Worm (Caenorhabditis elegans): ENCODE measurements around the gene C01B10.7.
"Not testable (repeated sequence)": the region's sequence is repeated elsewhere in the genome, so short reads cannot be mapped to it uniquely, and the experiment has no call there.

Gene C01B10.7

DNA sequence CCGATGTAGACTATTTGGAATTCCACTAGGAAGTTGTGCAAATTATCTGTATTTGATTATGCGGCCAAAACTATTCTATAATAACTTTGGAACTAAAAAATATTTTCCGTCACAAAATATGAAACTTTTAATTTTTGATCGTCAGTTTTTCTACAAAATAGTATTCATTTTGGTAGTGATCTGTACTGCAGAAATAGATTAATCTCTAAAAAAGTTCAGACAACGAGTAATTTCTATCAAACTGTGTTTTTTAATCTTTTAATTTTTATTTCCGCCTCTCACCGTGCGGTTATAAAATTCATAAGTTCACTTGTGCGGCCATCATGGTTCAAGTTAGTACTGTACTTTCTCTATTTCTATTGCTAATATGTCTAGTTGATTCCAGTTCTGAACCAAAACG, at the start of gene C01B10.7:
C01B10.7 (plus strand) TSS at position 301 of the 400 bp plus-strand sequence.
- TF ChIP-seq rpc-1 (optimal IDR thresholded peaks at IDR 0.05) (no peak), rpc-1 (tag; optimal IDR thresholded peaks at IDR 0.05) (no peak)

DNA sequence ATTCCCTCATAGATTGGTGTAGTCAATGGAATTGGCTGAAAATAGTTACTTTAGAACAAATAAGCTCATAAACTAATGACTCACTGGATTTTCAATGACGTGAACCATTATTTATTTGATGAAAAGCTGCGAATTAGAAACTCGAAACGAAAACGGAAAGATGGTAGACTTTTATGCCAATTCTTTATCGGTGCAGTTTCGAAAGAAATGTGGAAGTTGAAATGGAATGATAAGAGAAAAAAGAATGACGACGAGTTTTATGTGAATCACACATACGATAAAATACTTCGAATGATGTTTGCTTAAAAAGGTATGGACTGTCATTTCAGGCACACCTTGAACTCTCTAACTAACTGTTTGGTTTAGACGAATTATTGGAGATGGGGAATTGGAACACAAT, 48.3 kb upstream of the C01B10.7 start, which contains the start of the genes lec-11 and irld-7:
lec-11 (minus strand) TSS at position 126 of the 400 bp plus-strand sequence.
irld-7 (plus strand) TSS at position 332 of the 400 bp plus-strand sequence.
- no peak for TF ChIP-seq nfya-1 (tag; optimal IDR thresholded peaks at IDR 0.05; ENCODE audit: borderline replicate concordance, insufficient read depth)
- TF ChIP-seq rpc-1 (optimal IDR thresholded peaks at IDR 0.05), result no peak
- no peak for TF ChIP-seq rpc-1 (tag; optimal IDR thresholded peaks at IDR 0.05)
- peak; percentile 69 for TF ChIP-seq nhr-80 (tag; optimal IDR thresholded peaks at IDR 0.05)

DNA sequence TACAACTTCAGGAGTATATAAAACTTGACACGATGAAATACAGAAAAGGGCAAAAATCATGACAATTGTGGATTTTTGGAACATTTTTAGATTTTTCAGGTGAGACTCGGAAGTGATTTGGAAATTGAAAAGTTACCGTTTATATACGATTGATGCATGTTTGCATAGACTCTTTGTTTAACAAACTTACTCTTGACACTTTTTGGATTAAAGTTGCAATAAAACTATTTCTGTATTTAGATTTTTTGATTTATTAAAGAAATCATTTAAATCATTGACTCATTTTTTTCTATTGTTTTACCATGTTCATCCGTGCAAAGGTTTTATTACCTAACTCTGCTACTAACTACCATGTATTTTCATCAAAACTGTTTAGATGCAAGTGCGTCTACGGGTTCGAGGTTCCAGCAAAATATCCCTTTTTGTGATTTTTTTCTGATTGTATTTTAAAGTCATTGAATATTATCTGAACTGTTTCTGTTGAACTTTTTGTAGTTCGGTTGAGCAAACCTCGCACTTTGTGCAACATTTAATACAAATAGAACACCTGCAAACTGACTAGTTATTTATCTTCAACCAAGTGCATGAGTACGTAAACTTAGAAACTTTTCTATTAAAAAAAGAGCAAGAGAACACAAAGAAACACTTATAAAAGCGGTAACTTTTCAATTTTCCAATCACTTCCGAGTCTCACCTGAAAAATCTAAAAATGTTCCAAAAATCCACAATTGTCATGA, 47.2 kb upstream of the C01B10.7 start, which contains the start of the genes nspb-1 and nspb-2:
nspb-1 (minus strand) TSS at position 101 of the 737 bp plus-strand sequence.
nspb-2 (plus strand) TSS at position 687 of the 737 bp plus-strand sequence.
- not testable (repeated sequence) for TF ChIP-seq madf-3 (GFP tag; IDR thresholded peaks at IDR 0.05); egl-18 (GFP tag; IDR thresholded peaks at IDR 0.05); F49E8.2 (tag; optimal IDR thresholded peaks at IDR 0.05; ENCODE audit: insufficient read depth)

DNA sequence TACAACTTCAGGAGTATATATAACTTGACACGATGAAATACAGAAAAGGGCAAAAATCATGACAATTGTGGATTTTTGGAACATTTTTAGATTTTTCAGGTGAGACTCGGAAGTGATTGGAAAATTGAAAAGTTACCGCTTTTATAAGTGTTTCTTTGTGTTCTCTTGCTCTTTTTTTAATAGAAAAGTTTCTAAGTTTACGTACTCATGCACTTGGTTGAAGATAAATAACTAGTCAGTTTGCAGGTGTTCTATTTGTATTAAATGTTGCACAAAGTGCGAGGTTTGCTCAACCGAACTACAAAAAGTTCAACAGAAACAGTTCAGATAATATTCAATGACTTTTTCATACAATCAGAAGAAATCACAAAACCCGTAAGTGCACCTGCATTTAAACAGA, 43.5 kb upstream of the C01B10.7 start, which contains the start of gene nspb-3:
nspb-3 (minus strand) TSS at position 101 of the 400 bp plus-strand sequence.
- TF ChIP-seq him-1 (tag; optimal IDR thresholded peaks at IDR 0.05); F57C9.4 (tag; optimal IDR thresholded peaks at IDR 0.05); egl-44 (GFP tag; IDR thresholded peaks at IDR 0.05): not testable (repeated sequence)

DNA sequence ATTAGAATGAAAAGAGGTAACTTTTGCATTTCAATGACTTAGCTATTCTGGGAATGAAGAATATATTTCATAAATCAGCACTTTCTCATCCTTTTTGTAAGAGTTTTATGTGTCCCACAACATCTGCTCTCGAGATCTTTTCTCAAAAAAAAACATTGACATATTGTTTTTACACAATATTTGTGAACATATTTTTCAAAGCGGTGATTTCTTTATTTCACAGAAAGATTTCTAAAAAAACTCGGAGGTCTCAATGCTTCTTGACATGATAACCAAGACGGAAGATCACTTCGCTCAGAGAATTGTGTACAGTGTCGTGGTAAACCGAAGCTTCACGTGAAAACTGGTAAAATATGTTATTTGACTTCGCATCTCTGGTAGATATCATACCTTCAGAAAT, 42.4 kb upstream of the C01B10.7 start, which contains the start of gene F38A5.22:
F38A5.22 (minus strand) TSS at position 29 of the 400 bp plus-strand sequence.
- TF ChIP-seq madf-8 (GFP tag; conservative IDR thresholded peaks at IDR 0.05) (no peak), ztf-3 (GFP tag; optimal IDR thresholded peaks at IDR 0.05) (no peak), let-526 (GFP tag; IDR thresholded peaks at IDR 0.05) (no peak), dpff-1 (tag; optimal IDR thresholded peaks at IDR 0.05) (no peak), cebp-1 (GFP tag; IDR thresholded peaks at IDR 0.05) (no peak), cebp-1 (tag; optimal IDR thresholded peaks at IDR 0.05) (no peak), egl-18 (GFP tag; IDR thresholded peaks at IDR 0.05) (no peak), sdz-38 (tag; optimal IDR thresholded peaks at IDR 0.05) (no peak), attf-3 (GFP tag; conservative IDR thresholded peaks at IDR 0.05) (no peak), F57A8.1 (GFP tag; optimal IDR thresholded peaks at IDR 0.05) (no peak), cebp-2 (GFP tag; IDR thresholded peaks at IDR 0.05) (no peak), ceh-58 (GFP tag; IDR thresholded peaks at IDR 0.05) (no peak), let-607 (tag; optimal IDR thresholded peaks at IDR 0.05) (no peak), ekl-4 (GFP tag; IDR thresholded peaks at IDR 0.05) (no peak), dpl-1 (GFP tag; optimal IDR thresholded peaks at IDR 0.05) (no peak), dox-1 (GFP tag; IDR thresholded peaks at IDR 0.05) (no peak), hlh-12 (tag; optimal IDR thresholded peaks at IDR 0.05) (no peak), bed-1 (GFP tag; IDR thresholded peaks at IDR 0.05) (no peak), B0336.3 (GFP tag; IDR thresholded peaks at IDR 0.05) (no peak)

DNA sequence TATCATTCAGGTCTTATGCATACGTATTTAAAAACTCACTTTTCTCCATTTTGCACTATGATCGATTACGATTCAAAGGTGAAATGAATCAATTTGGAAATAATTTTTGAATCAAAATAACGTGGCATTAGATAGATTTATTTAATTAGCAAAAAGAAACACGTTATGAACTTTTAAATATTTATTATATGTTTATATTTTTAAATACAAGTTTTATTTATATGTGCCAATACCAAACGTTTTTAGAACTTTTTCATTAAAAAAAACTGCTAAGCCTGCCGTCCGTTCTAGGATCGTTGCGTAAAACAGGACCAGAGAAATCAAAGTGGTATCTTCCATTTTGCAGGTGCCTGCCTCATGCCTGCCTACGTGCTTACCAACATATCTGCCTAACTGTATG, 41.1 kb upstream of the C01B10.7 start, which contains the start of gene F38A5.6:
F38A5.6 (minus strand) TSS at position 101 of the 400 bp plus-strand sequence.
- no peak for TF ChIP-seq ceh-40 (GFP tag; IDR thresholded peaks at IDR 0.05)
- no peak for TF ChIP-seq hlh-12 (tag; optimal IDR thresholded peaks at IDR 0.05)
- TF ChIP-seq somi-1 (GFP tag; optimal IDR thresholded peaks at IDR 0.05), result no peak
- no peak for TF ChIP-seq Y53G8AR.9 (GFP tag; conservative IDR thresholded peaks at IDR 0.05)
